Worm (Caenorhabditis elegans): ENCODE measurements around the gene vha-11.

ce11 chrIV:2329540-2329939 is 15.2 kb upstream of the vha-11 start, which contains the start of gene nhr-236:
- TF ChIP-seq ets-7 (tag; optimal IDR thresholded peaks at IDR 0.05) = no peak
- no peak for TF ChIP-seq tbx-11 (GFP tag; IDR thresholded peaks at IDR 0.05)
- TF ChIP-seq sea-1 (GFP tag; conservative IDR thresholded peaks at IDR 0.05) = no peak
- no peak for TF ChIP-seq aly-1 (tag; optimal IDR thresholded peaks at IDR 0.05)
- TF ChIP-seq tbx-37 (GFP tag; conservative IDR thresholded peaks at IDR 0.05) = no peak
- TF ChIP-seq tra-4 (tag; optimal IDR thresholded peaks at IDR 0.05) = no peak
- TF ChIP-seq ama-1 (optimal IDR thresholded peaks at IDR 0.05) = no peak
- TF ChIP-seq pes-1 (GFP tag; IDR thresholded peaks at IDR 0.05) = no peak
- TF ChIP-seq B0310.2 (tag; optimal IDR thresholded peaks at IDR 0.05) = no peak
- TF ChIP-seq flt-1 (GFP tag; IDR thresholded peaks at IDR 0.05) = no peak
- no peak for TF ChIP-seq ceh-36 (tag; optimal IDR thresholded peaks at IDR 0.05)
- TF ChIP-seq hnd-1 (tag; optimal IDR thresholded peaks at IDR 0.05) = no peak
- no peak for TF ChIP-seq hmg-4 (GFP tag; optimal IDR thresholded peaks at IDR 0.05)
- TF ChIP-seq scrt-1 (GFP tag; IDR thresholded peaks at IDR 0.05) = no peak
